Fruit fly (Drosophila melanogaster): ENCODE measurements around the gene Acsx2.

The Acsx2 gene

DNA sequence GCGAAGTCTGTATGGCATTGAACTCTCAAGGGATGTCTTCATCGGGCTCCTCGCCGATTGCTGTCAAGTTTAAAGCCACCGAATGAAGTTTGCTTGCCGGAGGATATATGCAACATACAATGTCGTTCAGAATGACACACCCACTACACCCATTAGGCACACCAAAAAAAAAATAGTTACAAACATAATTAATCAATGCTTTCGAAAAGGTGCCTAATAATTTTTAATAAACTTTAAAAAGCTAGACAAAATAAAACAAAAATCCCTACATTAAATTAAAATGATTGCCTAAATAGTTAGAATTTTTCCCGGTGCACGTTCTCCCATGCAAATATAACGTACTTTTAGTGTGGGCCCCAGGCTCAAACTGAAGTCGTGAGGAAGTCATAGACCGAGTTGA lies 33.9 kb downstream of the Acsx2 start:
- no peak for TF ChIP-seq ttk (GFP tag; IDR thresholded peaks at IDR 0.05)
- TF ChIP-seq Ets65A (GFP tag), result peak; percentile 78

DNA sequence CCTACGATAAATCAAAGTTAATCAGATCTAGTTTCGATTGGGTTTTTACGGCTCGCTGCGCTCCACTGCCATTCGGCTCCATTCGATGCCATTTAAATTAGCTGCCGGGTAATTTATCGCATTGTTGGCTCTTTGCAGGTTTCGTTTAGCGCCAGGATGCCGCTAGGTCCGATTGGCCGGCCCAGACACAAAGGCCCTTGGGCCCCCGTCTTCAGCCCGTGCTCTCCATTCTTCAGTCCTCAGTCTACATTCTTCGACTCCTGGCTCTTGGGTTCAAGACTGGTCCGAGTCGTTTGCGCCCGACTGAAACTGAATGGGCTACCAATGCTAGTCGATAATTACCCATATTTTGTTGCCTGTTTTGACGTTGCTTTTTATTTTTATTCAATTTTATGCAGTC lies 34.7 kb downstream of the Acsx2 start:
- no peak for TF ChIP-seq z (GFP tag; IDR thresholded peaks at IDR 0.05)
- TF ChIP-seq CG6654 (GFP tag; optimal IDR thresholded peaks at IDR 0.05), result no peak
- TF ChIP-seq Nf-YB (GFP tag; optimal IDR thresholded peaks at IDR 0.05), result no peak
- no peak for TF ChIP-seq Nf-YA (GFP tag; IDR thresholded peaks at IDR 0.05)
- no peak for TF ChIP-seq CTCF (GFP tag; optimal IDR thresholded peaks at IDR 0.05)
- TF ChIP-seq Doc3 (GFP tag; IDR thresholded peaks at IDR 0.05; ENCODE audit: partially characterized antibody), result no peak
- TF ChIP-seq prd (optimal IDR thresholded peaks at IDR 0.05), result no peak
- no peak for TF ChIP-seq prd (GFP tag; IDR thresholded peaks at IDR 0.05)
- TF ChIP-seq Asciz (GFP tag; optimal IDR thresholded peaks at IDR 0.05), result no peak
- TF ChIP-seq CG17612 (GFP tag; IDR thresholded peaks at IDR 0.05), result no peak
- TF ChIP-seq fu2 (GFP tag; optimal IDR thresholded peaks at IDR 0.05), result no peak
- no peak for TF ChIP-seq Nf-YC (tag; optimal IDR thresholded peaks at IDR 0.05)
- TF ChIP-seq CG9215 (GFP tag; IDR thresholded peaks at IDR 0.05), result no peak
- TF ChIP-seq Rx (GFP tag; IDR thresholded peaks at IDR 0.05), result no peak
- no peak for TF ChIP-seq CG7556 (GFP tag; optimal IDR thresholded peaks at IDR 0.05)

DNA sequence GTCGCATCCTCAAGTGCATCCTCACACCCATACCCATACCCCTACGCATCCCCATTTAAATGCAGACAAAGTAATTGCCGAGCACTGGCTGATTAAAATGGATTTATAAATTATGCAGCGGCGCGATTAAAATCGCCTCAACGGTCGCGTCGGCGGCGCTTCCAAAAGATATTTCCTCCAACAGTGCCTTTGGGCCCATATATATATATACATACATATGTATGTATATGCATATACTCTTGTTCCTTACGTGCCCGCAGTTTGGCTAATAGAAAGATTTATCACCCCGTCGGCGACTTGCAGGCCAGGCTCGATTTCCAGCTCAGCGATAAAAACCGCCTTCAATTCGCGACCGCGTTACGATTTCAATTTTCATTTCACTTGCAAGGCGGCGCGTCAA lies 38.2 kb downstream of the Acsx2 start:
- TF ChIP-seq CG8359 (GFP tag; optimal IDR thresholded peaks at IDR 0.05; ENCODE audit: borderline replicate concordance) (peak; percentile 96), chn (GFP tag; optimal IDR thresholded peaks at IDR 0.05) (no peak), CG8388 (GFP tag; optimal IDR thresholded peaks at IDR 0.05) (peak; percentile 34)

DNA sequence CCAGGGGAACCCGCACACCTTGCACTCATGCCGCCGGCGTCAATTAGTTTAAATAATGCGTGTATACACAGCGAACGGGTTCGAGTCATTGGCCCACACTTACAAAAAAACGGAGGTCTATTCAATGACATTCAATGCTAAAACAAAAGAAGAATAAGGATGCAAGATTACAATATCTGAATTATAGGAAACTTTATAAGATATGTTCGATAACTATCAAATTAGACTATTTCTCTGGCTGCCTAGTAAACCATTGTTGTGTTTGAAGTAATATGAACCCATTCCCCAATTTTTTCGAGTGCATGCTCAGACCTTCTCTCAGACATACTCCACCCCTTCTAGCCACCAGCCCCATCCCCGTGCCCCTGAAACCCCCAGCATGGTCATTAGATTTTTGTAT lies 42.4 kb downstream of the Acsx2 start:
- TF ChIP-seq dmrt99B (tag; optimal IDR thresholded peaks at IDR 0.05) (peak; percentile 8), CG10267 (tag; optimal IDR thresholded peaks at IDR 0.05) (peak; percentile 11), CG8388 (GFP tag; optimal IDR thresholded peaks at IDR 0.05) (peak; percentile 6), CG2875 (GFP tag; optimal IDR thresholded peaks at IDR 0.05) (no peak), ssp (GFP tag; IDR thresholded peaks at IDR 0.05) (peak; percentile 5; the same call in 1 of the 2 replicates), dmrt11E (tag; optimal IDR thresholded peaks at IDR 0.05) (peak; percentile 53), lola (GFP tag; optimal IDR thresholded peaks at IDR 0.05) (peak in 1 of 3 experiments; percentile 20), D (optimal IDR thresholded peaks at IDR 0.05) (no peak), D (GFP tag; optimal IDR thresholded peaks at IDR 0.05) (peak; percentile 4), CG16813 (GFP tag; IDR thresholded peaks at IDR 0.05; ENCODE audit: partially characterized antibody) (no peak), phol (tag; optimal IDR thresholded peaks at IDR 0.05) (peak; percentile 26), CG18262 (tag; optimal IDR thresholded peaks at IDR 0.05) (peak; percentile 39), CG12942 (GFP tag; optimal IDR thresholded peaks at IDR 0.05) (no peak), sens (GFP tag) (peak; percentile 48), CG2712 (tag; optimal IDR thresholded peaks at IDR 0.05) (peak; percentile 36), CG4820 (GFP tag; optimal IDR thresholded peaks at IDR 0.05) (peak; percentile 4), crol (GFP tag; IDR thresholded peaks at IDR 0.05) (peak; percentile 38; the same call in 1 of the 2 replicates), D19A (tag; optimal IDR thresholded peaks at IDR 0.05) (peak; percentile 1), her (GFP tag; optimal IDR thresholded peaks at IDR 0.05) (no peak), CG2678 (tag; optimal IDR thresholded peaks at IDR 0.05) (peak; percentile 28), unpg (GFP tag; optimal IDR thresholded peaks at IDR 0.05) (peak; percentile 0), CG11504 (tag; optimal IDR thresholded peaks at IDR 0.05) (peak; percentile 34), lilli (GFP tag; optimal IDR thresholded peaks at IDR 0.05) (no peak), row (GFP tag; IDR thresholded peaks at IDR 0.05) (peak; percentile 41; the same call in 1 of the 3 replicates), Oli (tag; optimal IDR thresholded peaks at IDR 0.05) (peak; percentile 16), CG10979 (tag; optimal IDR thresholded peaks at IDR 0.05) (peak; percentile 58), gem (tag; optimal IDR thresholded peaks at IDR 0.05) (peak; percentile 42), CG5245 (GFP tag; optimal IDR thresholded peaks at IDR 0.05) (peak; percentile 7), CG7839 (tag; optimal IDR thresholded peaks at IDR 0.05) (peak; percentile 26)
